Fruit fly (Drosophila melanogaster) whole organism, embryonic: Measurements from ENCODE around the gene rtv.
A peak's percentile ranks its signal among the peaks of the same experiment; 100 is the strongest.

Experiments used
- Awh ChIP-seq: fragments of 200-800 bp; sonication (Bioruptor generic); IDR thresholded peaks from 2 replicates; pipeline ENCODE4, ENCODE4 v1.3.6; 2022; ENCODE audit warnings: missing biosample characterization, missing genetic modification characterization
- B-H1 ChIP-seq: fragments of 200-800 bp; sonication (Bioruptor generic); IDR thresholded peaks from 3 replicates; pipeline ENCODE4 v1.3.6; 2022; ENCODE audit warnings: missing biosample characterization, missing genetic modification characterization
- CG10274 ChIP-seq: fragments of 200-800 bp; sonication (Bioruptor generic); optimal IDR thresholded peaks from 3 replicates; lab custom pipeline; 2017; ENCODE audit warnings: missing biosample characterization, mild to moderate bottlenecking, missing genetic modification characterization
- CG10654 ChIP-seq: fragments of 200-800 bp; sonication (Bioruptor generic); optimal IDR thresholded peaks from 2 replicates; lab custom pipeline; 2016; ENCODE audit warnings: missing biosample characterization, missing genetic modification characterization
- CG10959 ChIP-seq: fragments of 200-800 bp; sonication (Bioruptor generic); IDR thresholded peaks from 2 replicates; pipeline ENCODE4 v1.3.6; 2022; ENCODE audit warnings: missing biosample characterization, missing genetic modification characterization
- CG15514 ChIP-seq: fragments of 200-800 bp; sonication (Bioruptor generic); optimal IDR thresholded peaks from 3 replicates; lab custom pipeline; 2017; ENCODE audit warnings: missing biosample characterization, missing genetic modification characterization, mild to moderate bottlenecking, moderate library complexity, missing genetic modification reagents
- CG17328 ChIP-seq: fragments of 200-800 bp; sonication (Bioruptor generic); IDR thresholded peaks from 2 replicates; pipeline ENCODE4 v1.3.6; 2022; ENCODE audit warnings: missing biosample characterization, missing genetic modification characterization
- CG31365 ChIP-seq: fragments of 200-800 bp; sonication (Bioruptor generic); optimal IDR thresholded peaks from 2 replicates; lab custom pipeline; 2018; ENCODE audit warnings: missing biosample characterization, mild to moderate bottlenecking, missing genetic modification characterization
- CG31441 ChIP-seq: fragments of 200-800 bp; sonication (Bioruptor generic); IDR thresholded peaks from 2 replicates; pipeline ENCODE4 v1.3.6; 2022; ENCODE audit warnings: missing biosample characterization, missing genetic modification characterization
- CG3838 ChIP-seq: fragments of 200-800 bp; sonication (Bioruptor generic); optimal IDR thresholded peaks from 3 replicates; lab custom pipeline; 2016; ENCODE audit warnings: missing biosample characterization, missing genetic modification characterization
- CG4707 ChIP-seq: fragments of 200-800 bp; sonication (Bioruptor generic); optimal IDR thresholded peaks from 2 replicates; lab custom pipeline; 2018; ENCODE audit warnings: missing biosample characterization, mild to moderate bottlenecking, missing genetic modification characterization, moderate library complexity
- CG4730 ChIP-seq: fragments of 200-800 bp; sonication (Bioruptor generic); IDR thresholded peaks from 2 replicates; pipeline ENCODE4 v1.3.6; 2022; ENCODE audit warnings: missing biosample characterization, missing genetic modification characterization
- CG5953 ChIP-seq: fragments of 200-800 bp; sonication (Bioruptor generic); IDR thresholded peaks from 2 replicates; pipeline ENCODE4 v1.3.6; 2022; ENCODE audit warnings: missing biosample characterization, missing genetic modification characterization
- CG7271 ChIP-seq: fragments of 200-800 bp; sonication (Bioruptor generic); optimal IDR thresholded peaks from 2 replicates; lab custom pipeline; 2018; ENCODE audit warnings: missing biosample characterization, mild to moderate bottlenecking, missing genetic modification characterization, moderate library complexity
- CG8290 ChIP-seq, 3 experiments: fragments of 200-800 bp; sonication (Bioruptor generic); optimal IDR thresholded peaks; 2 replicates each; lab custom pipeline; 2016 to 2019; ENCODE audit warnings: missing biosample characterization in 3 of 3, missing genetic modification characterization in 3 of 3, mild to moderate bottlenecking in 2 of 3, moderate library complexity in 1 of 3
- CG8359 ChIP-seq: fragments of 200-800 bp; sonication (Bioruptor generic); optimal IDR thresholded peaks from 2 replicates; lab custom pipeline; 2017; ENCODE audit warnings: missing biosample characterization, mild to moderate bottlenecking, missing genetic modification characterization, borderline replicate concordance
- Deaf1 ChIP-seq: fragments of 200-800 bp; optimal IDR thresholded peaks from 3 replicates; lab custom pipeline; 2019; ENCODE audit warnings: missing biosample characterization, mild to moderate bottlenecking, missing genetic modification characterization, moderate library complexity
- Eip74EF ChIP-seq, 2 experiments: fragments of 200-800 bp in 1 of 2; fragments of >200 bp in 1 of 2; sonication (Bioruptor generic) in 1 of 2; optimal IDR thresholded peaks; 2 replicates each; lab custom pipeline; 2017 to 2019; ENCODE audit warnings: missing biosample characterization in 2 of 2, missing genetic modification characterization in 2 of 2, mild to moderate bottlenecking in 1 of 2, moderate library complexity in 1 of 2
- Ets65A ChIP-seq: fragments of 200-800 bp; sonication (Bioruptor generic); peaks from one replicate; lab custom pipeline; 2016; ENCODE audit warnings: missing biosample characterization, missing genetic modification characterization
- Fer2 ChIP-seq: fragments of 200-800 bp; sonication (Bioruptor generic); optimal IDR thresholded peaks from 2 replicates; lab custom pipeline; 2018; ENCODE audit warnings: missing biosample characterization, mild to moderate bottlenecking, missing genetic modification characterization, moderate library complexity
- HLH3B ChIP-seq: fragments of 200-800 bp; sonication (Bioruptor generic); IDR thresholded peaks from 2 replicates; pipeline ENCODE4 v1.3.6; 2022; ENCODE audit warnings: missing biosample characterization, missing genetic modification characterization
- HmgZ ChIP-seq: fragments of 200-800 bp; sonication (Bioruptor generic); optimal IDR thresholded peaks from 2 replicates; lab custom pipeline; 2018; ENCODE audit warnings: missing biosample characterization, mild to moderate bottlenecking, missing genetic modification characterization
- Hsf ChIP-seq: fragments of 200-800 bp; sonication (Bioruptor generic); optimal IDR thresholded peaks from 3 replicates; lab custom pipeline; 2016; ENCODE audit warnings: missing biosample characterization, missing genetic modification characterization
- Nf-YB ChIP-seq: fragments of 200-800 bp; sonication (Bioruptor generic); optimal IDR thresholded peaks from 3 replicates; lab custom pipeline; 2019; ENCODE audit warnings: missing biosample characterization, mild to moderate bottlenecking, missing genetic modification characterization, moderate library complexity
- Nf-YC ChIP-seq: fragments of 200-800 bp; optimal IDR thresholded peaks from 3 replicates; lab custom pipeline; 2019; ENCODE audit warnings: missing biosample characterization, mild to moderate bottlenecking, missing genetic modification characterization, moderate library complexity
- Sox102F ChIP-seq: fragments of 200-800 bp; sonication (Bioruptor generic); optimal IDR thresholded peaks from 2 replicates; lab custom pipeline; 2018; ENCODE audit warnings: missing biosample characterization, mild to moderate bottlenecking, missing genetic modification characterization, moderate library complexity
- Stat92E ChIP-seq, 3 experiments: fragments of >200 bp in 2 of 3; fragments of 200-800 bp in 1 of 3; sonication (Bioruptor generic) in 1 of 3; optimal IDR thresholded peaks; 2 replicates each; lab custom pipeline; 2017 to 2019; ENCODE audit warnings: missing biosample characterization in 3 of 3, missing genetic modification characterization in 3 of 3, mild to moderate bottlenecking in 1 of 3, moderate library complexity in 1 of 3
- Tbp ChIP-seq: fragments of >200 bp; optimal IDR thresholded peaks from 2 replicates; lab custom pipeline; 2018; ENCODE audit warnings: missing biosample characterization, missing genetic modification characterization
- Usf ChIP-seq: fragments of 200-800 bp; sonication (Bioruptor generic); optimal IDR thresholded peaks from 2 replicates; lab custom pipeline; 2017; ENCODE audit warnings: missing genotype, missing biosample characterization, missing genetic modification characterization
- ab ChIP-seq: fragments of 200-800 bp; sonication (Bioruptor generic); optimal IDR thresholded peaks from 2 replicates; lab custom pipeline; 2016; ENCODE audit warnings: missing biosample characterization, missing genetic modification characterization
- cad ChIP-seq: fragments of >200 bp; optimal IDR thresholded peaks from 2 replicates; lab custom pipeline; 2017; ENCODE audit warnings: missing biosample characterization, missing genetic modification characterization
- ci ChIP-seq: fragments of 200-800 bp; sonication (Bioruptor generic); IDR thresholded peaks from 3 replicates; pipeline ENCODE4 v1.3.6; 2022; ENCODE audit warnings: missing biosample characterization, missing genetic modification characterization
- corto ChIP-seq: fragments of 200-800 bp; sonication (Bioruptor generic); optimal IDR thresholded peaks from 2 replicates; lab custom pipeline; 2016; ENCODE audit warnings: missing biosample characterization, mild to moderate bottlenecking, missing genetic modification characterization, moderate library complexity
- fd64A ChIP-seq: fragments of 200-800 bp; sonication (Bioruptor generic); optimal IDR thresholded peaks from 3 replicates; lab custom pipeline; 2018; ENCODE audit warnings: missing biosample characterization, mild to moderate bottlenecking, missing genetic modification characterization
- gcm ChIP-seq: fragments of 200-800 bp; sonication (Bioruptor generic); optimal IDR thresholded peaks from 2 replicates; lab custom pipeline; 2019; ENCODE audit warnings: missing biosample characterization, mild to moderate bottlenecking, missing genetic modification characterization, moderate library complexity
- gro ChIP-seq: fragments of 200-800 bp; sonication (Bioruptor generic); optimal IDR thresholded peaks from 2 replicates; lab custom pipeline; 2016; ENCODE audit warnings: missing biosample characterization, missing genetic modification characterization
- hbn ChIP-seq: fragments of 200-800 bp; sonication (Bioruptor generic); IDR thresholded peaks from 2 replicates; pipeline ENCODE4 v1.3.6; 2022; ENCODE audit warnings: missing biosample characterization, missing genetic modification characterization; ENCODE audit not compliant: partially characterized antibody
- insv ChIP-seq, 2 experiments: fragments of 200-800 bp; sonication (Bioruptor generic); optimal IDR thresholded peaks; 3 replicates each; lab custom pipeline; 2016 to 2018; ENCODE audit warnings: missing biosample characterization in 2 of 2, missing genetic modification characterization in 2 of 2
- knrl ChIP-seq: fragments of 200-800 bp; sonication (Bioruptor generic); IDR thresholded peaks from 3 replicates; pipeline ENCODE4 v1.3.6; 2022; ENCODE audit warnings: missing biosample characterization, missing genetic modification characterization; ENCODE audit not compliant: partially characterized antibody
- lov ChIP-seq, 2 experiments: fragments of 200-800 bp in 1 of 2; fragments of >200 bp in 1 of 2; sonication (Bioruptor generic) in 1 of 2; IDR thresholded peaks in 1 of 2; optimal IDR thresholded peaks in 1 of 2; 2 replicates in 1 of 2; 3 replicates in 1 of 2; pipeline versions ENCODE4 v1.3.6 to Lab custom; 2017 to 2022; ENCODE audit warnings: missing biosample characterization in 1 of 2, missing genetic modification characterization in 1 of 2
- pan ChIP-seq, 4 experiments: fragments of >200 bp in 3 of 4; fragments of 200-800 bp in 1 of 4; sonication (Bioruptor generic) in 1 of 4; optimal IDR thresholded peaks in 3 of 4; IDR thresholded peaks in 1 of 4; 2 replicates each; pipeline versions ENCODE4 v1.3.6 to Lab custom; 2017 to 2022; ENCODE audit warnings: missing biosample characterization in 2 of 4, missing genetic modification characterization in 2 of 4, mixed read lengths in 1 of 4
- pho ChIP-seq: fragments of 200-800 bp; sonication (Bioruptor generic); optimal IDR thresholded peaks from 2 replicates; lab custom pipeline; 2016; ENCODE audit warnings: missing biosample characterization, missing genetic modification characterization
- scrt ChIP-seq: fragments of 200-800 bp; sonication (Bioruptor generic); optimal IDR thresholded peaks from 2 replicates; lab custom pipeline; 2018; ENCODE audit warnings: missing biosample characterization, mild to moderate bottlenecking, missing genetic modification characterization, moderate library complexity
- sens-2 ChIP-seq: fragments of 200-800 bp; sonication (Bioruptor generic); IDR thresholded peaks from 2 replicates; pipeline ENCODE4 v1.3.6; 2022; ENCODE audit warnings: missing biosample characterization, missing genetic modification characterization
- shn ChIP-seq: fragments of 200-800 bp; sonication (Bioruptor generic); optimal IDR thresholded peaks from 3 replicates; lab custom pipeline; 2016; ENCODE audit warnings: missing biosample characterization, missing genetic modification characterization
- twi ChIP-seq: fragments of 200-800 bp; optimal IDR thresholded peaks from 2 replicates; lab custom pipeline; 2019; ENCODE audit warnings: missing biosample characterization, mild to moderate bottlenecking, missing genetic modification characterization, moderate library complexity
- z ChIP-seq: fragments of 200-800 bp; sonication (Bioruptor generic); IDR thresholded peaks from 3 replicates; pipeline ENCODE4 v1.3.6; 2022; ENCODE audit warnings: missing biosample characterization, missing genetic modification characterization
- zen ChIP-seq: fragments of 200-800 bp; sonication (Bioruptor generic); optimal IDR thresholded peaks from 3 replicates; lab custom pipeline; 2018; ENCODE audit warnings: missing biosample characterization, mild to moderate bottlenecking, missing genetic modification characterization, moderate library complexity

Gene rtv

DNA sequence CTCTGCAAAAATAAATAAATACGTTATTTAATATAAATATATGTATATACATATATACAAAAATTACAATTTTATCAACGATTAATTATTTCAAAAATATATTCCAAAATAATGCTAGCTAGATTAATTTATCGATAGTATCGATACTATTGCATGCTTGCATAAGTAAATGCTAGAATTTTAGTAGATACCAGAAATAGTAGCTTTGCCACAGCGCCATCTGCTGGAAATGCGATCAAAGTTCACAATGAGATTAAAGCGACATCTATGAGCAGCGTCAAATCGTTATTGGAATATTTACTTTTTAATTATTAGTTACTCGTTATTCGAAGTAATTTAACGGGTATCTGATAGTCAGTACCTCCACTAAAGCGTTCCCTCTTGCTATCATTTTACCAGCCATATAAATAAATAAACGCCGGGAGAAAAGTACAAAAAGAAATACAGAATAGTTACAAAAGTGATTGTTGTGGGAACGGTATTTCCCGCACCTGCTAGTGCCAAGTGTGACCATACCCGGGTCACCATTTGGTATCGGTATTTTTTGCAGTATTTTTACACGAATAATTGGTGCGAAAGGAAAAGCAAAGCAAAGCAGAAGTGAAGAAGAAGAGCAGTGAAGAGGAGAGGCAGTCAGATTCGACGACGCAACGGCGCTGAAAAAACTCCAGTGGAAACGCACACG is at the start of gene rtv, which contains the start of gene Dlic (continued):
- TF ChIP-seq CG5953 (GFP tag; lab: Robert Waterston, UW) (no peak), z (GFP tag; lab: Robert Waterston, UW) (no peak), gcm (GFP tag; lab: Kevin White, UChicago) (no peak), Ets65A (GFP tag; lab: Kevin White, UChicago) (peak; percentile 85), insv (GFP tag; optimal IDR thresholded peaks at IDR 0.05; lab: Kevin White, UChicago) (peak in 1 of 2 experiments; percentile 46), zen (tag; lab: Kevin White, UChicago) (peak; percentile 38), ci (GFP tag; lab: Robert Waterston, UW) (no peak), Usf (GFP tag; lab: Kevin White, UChicago) (no peak), Nf-YB (GFP tag; lab: Kevin White, UChicago) (no peak), CG8290 (GFP tag; optimal IDR thresholded peaks at IDR 0.05; lab: Kevin White, UChicago) (peak; percentile 52), CG8290 (tag; optimal IDR thresholded peaks at IDR 0.05; lab: Kevin White, UChicago) (peak; percentile 17 to 23), CG10654 (no peak), Deaf1 (tag; lab: Kevin White, UChicago) (no peak), CG17328 (GFP tag; lab: Robert Waterston, UW) (no peak), fd64A (GFP tag; lab: Kevin White, UChicago) (no peak), sens-2 (GFP tag; lab: Robert Waterston, UW) (no peak), pho (GFP tag; lab: Kevin White, UChicago) (no peak), Nf-YC (no peak), HmgZ (tag; lab: Kevin White, UChicago) (no peak), CG31365 (tag; lab: Kevin White, UChicago) (no peak), hbn (GFP tag; lab: Robert Waterston, UW) (peak; percentile 82), cad (GFP tag; lab: Kevin White, UChicago) (no peak), ab (no peak), lov (optimal IDR thresholded peaks at IDR 0.05; lab: Kevin White, UChicago) (no peak), lov (GFP tag; IDR thresholded peaks at IDR 0.05; lab: Robert Waterston, UW) (no peak), shn (GFP tag; lab: Kevin White, UChicago) (peak; percentile 2), Hsf (GFP tag; lab: Kevin White, UChicago) (peak; percentile 42), CG10959 (GFP tag; lab: Robert Waterston, UW) (no peak), pan (optimal IDR thresholded peaks at IDR 0.05; lab: Kevin White, UChicago) (no peak), pan (GFP tag; optimal IDR thresholded peaks at IDR 0.05 in 1 of 2, IDR thresholded peaks at IDR 0.05 in 1 of 2) (no peak), Awh (GFP tag; lab: Robert Waterston, UW) (no peak), Tbp (GFP tag; lab: Kevin White, UChicago) (no peak), Stat92E (GFP tag; optimal IDR thresholded peaks at IDR 0.05; lab: Kevin White, UChicago) (no peak), HLH3B (GFP tag; lab: Robert Waterston, UW) (no peak), twi (tag; lab: Kevin White, UChicago) (no peak), CG8359 (GFP tag; lab: Kevin White, UChicago) (no peak), B-H1 (GFP tag; lab: Robert Waterston, UW) (no peak), gro (GFP tag; lab: Kevin White, UChicago) (no peak), CG4730 (GFP tag; lab: Robert Waterston, UW) (no peak), CG7271 (tag; lab: Kevin White, UChicago) (no peak), Fer2 (tag; lab: Kevin White, UChicago) (no peak), Eip74EF (GFP tag; optimal IDR thresholded peaks at IDR 0.05; lab: Kevin White, UChicago) (no peak), Sox102F (GFP tag; lab: Kevin White, UChicago) (peak; percentile 32), corto (GFP tag; lab: Kevin White, UChicago) (no peak), knrl (GFP tag; lab: Robert Waterston, UW) (peak; percentile 74), CG3838 (no peak), CG10274 (GFP tag; lab: Kevin White, UChicago) (no peak), CG4707 (GFP tag; lab: Kevin White, UChicago) (no peak), CG31441 (GFP tag; lab: Robert Waterston, UW) (peak; percentile 63; the same call in 1 of the 2 replicates), scrt (no peak), CG15514 (GFP tag; lab: Kevin White, UChicago) (peak; percentile 48)
